Worm (Caenorhabditis elegans) whole organism, late embryonic: ENCODE results near the gene mdt-11.

Experiments used
- elt-2 ChIP-seq: sonication (generic microtip); optimal IDR thresholded peaks from 2 replicates; lab custom pipeline; 2016; ENCODE audit warnings: missing genetic modification reagents, missing genetic modification characterization, missing compliant biosample characterization
- fkh-10 ChIP-seq: fragments of 150-350 bp; optimal IDR thresholded peaks from 2 replicates; lab custom pipeline; 2014; ENCODE audit warnings: missing biosample characterization, missing genetic modification reagents, missing genetic modification characterization
- pqm-1 ChIP-seq: sonication (generic microtip); optimal IDR thresholded peaks from 2 replicates; lab custom pipeline; 2016; ENCODE audit warnings: missing genetic modification characterization, missing compliant biosample characterization

DNA sequence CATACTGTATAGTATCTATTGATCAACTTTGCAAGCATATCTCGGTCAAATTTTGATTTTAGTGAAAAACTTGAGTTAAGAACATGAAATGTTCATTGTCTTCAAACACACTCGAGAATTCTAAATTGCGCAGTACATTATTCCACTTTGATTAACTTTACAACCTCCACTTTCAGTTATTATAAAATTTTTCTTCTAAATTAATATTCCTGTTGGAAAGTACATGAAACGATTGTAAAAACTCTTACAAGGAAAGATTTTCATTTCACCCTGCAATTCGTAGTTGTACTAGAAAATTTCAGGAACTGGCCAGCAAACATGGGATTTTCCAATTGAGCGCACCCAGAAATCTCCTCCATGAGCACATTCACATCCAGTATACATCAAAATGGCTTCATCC is 23.7 kb downstream of the mdt-11 start, which contains the start of gene C45G9.14:
- TF ChIP-seq fkh-10 (GFP tag; lab: Kevin White, UChicago) (no peak), elt-2 (no peak), pqm-1 (no peak)
